Fruit fly (Drosophila melanogaster): Measurements from ENCODE around the gene Marf.
"Not testable (repeated sequence)": the region's sequence is repeated elsewhere in the genome, so short reads cannot be mapped to it uniquely, and the experiment has no call there.

Gene Marf

DNA sequence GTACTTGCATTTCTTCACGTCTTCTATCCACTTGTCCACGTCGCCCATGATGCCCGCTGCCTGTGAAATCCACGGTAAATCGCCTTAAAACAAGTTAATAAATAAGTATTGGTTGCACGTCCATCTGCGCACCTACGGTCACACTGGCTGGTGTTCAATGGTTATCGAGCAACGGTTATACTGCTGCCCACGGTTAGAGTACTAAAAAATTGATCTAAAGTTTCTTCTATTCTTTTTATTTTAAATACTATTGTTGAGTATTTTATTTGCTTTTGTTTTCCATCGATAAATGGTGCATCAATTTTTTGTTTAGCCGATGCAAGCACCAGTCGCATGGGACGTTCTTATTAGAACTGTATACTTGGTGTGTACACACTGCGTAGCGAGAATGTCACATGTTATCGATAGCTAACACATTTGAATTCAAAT is 7.0 kb downstream of the Marf start, which contains the start of gene PpV:
TSS of gene PpV (minus strand) at position 147 of the 429 bp plus-strand sequence.
- peak; percentile 54 for TF ChIP-seq CG14711 (tag; optimal IDR thresholded peaks at IDR 0.05)
- TF ChIP-seq bab1 (GFP tag; optimal IDR thresholded peaks at IDR 0.05), result peak; percentile 34
- TF ChIP-seq pad (GFP tag; optimal IDR thresholded peaks at IDR 0.05), result no peak
- peak; percentile 26 for TF ChIP-seq CG7101 (tag; optimal IDR thresholded peaks at IDR 0.05)
- TF ChIP-seq Mnt (GFP tag; optimal IDR thresholded peaks at IDR 0.05), result peak; percentile 26
- no peak for TF ChIP-seq Clk (GFP tag; optimal IDR thresholded peaks at IDR 0.05)
- TF ChIP-seq CG12768 (GFP tag; optimal IDR thresholded peaks at IDR 0.05), result no peak
- TF ChIP-seq Crg-1 (GFP tag; optimal IDR thresholded peaks at IDR 0.05), result no peak
- peak; percentile 31 for TF ChIP-seq CG1620 (GFP tag; optimal IDR thresholded peaks at IDR 0.05)
- TF ChIP-seq CG11617 (GFP tag; optimal IDR thresholded peaks at IDR 0.05), result no peak

DNA sequence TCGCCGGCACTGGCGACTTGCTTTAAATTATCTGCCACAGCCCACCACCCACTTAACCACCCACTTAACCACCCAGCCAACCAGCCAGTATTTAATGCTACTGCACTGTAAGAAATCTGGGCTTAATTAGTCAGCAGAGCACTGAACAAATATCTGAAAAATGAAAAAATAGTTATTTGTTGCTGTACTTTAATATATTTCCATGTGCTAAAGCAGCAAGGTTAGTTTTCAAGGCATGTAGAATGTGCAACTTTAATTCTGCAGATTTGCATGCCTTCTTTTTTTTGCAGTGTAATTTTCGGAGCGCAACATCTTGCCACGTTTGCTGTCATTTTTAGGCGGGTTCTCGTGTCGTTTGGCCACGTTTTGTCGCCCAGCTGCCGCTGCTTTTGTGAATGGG is 9.9 kb downstream of the Marf start:
- TF ChIP-seq Mnt (GFP tag; optimal IDR thresholded peaks at IDR 0.05) (no peak), pad (GFP tag; optimal IDR thresholded peaks at IDR 0.05) (no peak), toe (GFP tag; optimal IDR thresholded peaks at IDR 0.05) (no peak), cnc (optimal IDR thresholded peaks at IDR 0.05) (no peak), CG5204 (GFP tag; optimal IDR thresholded peaks at IDR 0.05) (no peak), cic (GFP tag; optimal IDR thresholded peaks at IDR 0.05) (no peak), CG14711 (tag; optimal IDR thresholded peaks at IDR 0.05) (no peak), bab1 (GFP tag; optimal IDR thresholded peaks at IDR 0.05) (no peak), tj (GFP tag; optimal IDR thresholded peaks at IDR 0.05) (no peak), CG33017 (tag; optimal IDR thresholded peaks at IDR 0.05) (no peak), kay (GFP tag; ENCODE audit: borderline replicate concordance) (no peak), CG1620 (GFP tag; optimal IDR thresholded peaks at IDR 0.05) (no peak), Crg-1 (GFP tag; optimal IDR thresholded peaks at IDR 0.05) (no peak), Clk (GFP tag; optimal IDR thresholded peaks at IDR 0.05) (no peak)

DNA sequence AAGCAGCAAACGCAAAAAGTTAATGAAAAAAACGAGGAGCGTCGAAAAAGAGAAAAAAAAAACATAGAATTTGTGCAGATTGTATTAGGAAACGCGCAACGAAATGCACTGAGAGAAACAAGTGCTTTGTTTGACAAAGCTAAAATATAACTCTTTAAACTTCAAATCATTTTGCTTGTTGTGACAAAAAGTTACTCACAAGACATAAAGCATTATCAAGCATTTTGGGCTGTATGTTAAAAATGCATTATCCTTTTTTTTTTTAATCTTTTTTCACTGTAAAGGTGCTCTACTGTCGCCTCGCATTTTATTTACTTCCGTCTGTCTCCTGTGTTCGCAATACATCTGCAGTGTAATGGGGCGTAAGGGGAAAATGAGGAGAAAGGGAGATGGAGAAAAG is 11.0 kb downstream of the Marf start:
- TF ChIP-seq Mnt (GFP tag; optimal IDR thresholded peaks at IDR 0.05), result no peak
- TF ChIP-seq CG33017 (tag; optimal IDR thresholded peaks at IDR 0.05), result no peak
- TF ChIP-seq CG1620 (GFP tag; optimal IDR thresholded peaks at IDR 0.05), result no peak
- TF ChIP-seq Clk (GFP tag; optimal IDR thresholded peaks at IDR 0.05), result no peak
- TF ChIP-seq cnc (optimal IDR thresholded peaks at IDR 0.05), result no peak
- no peak for TF ChIP-seq CG11617 (GFP tag; optimal IDR thresholded peaks at IDR 0.05)
- no peak for TF ChIP-seq Hr96 (GFP tag; optimal IDR thresholded peaks at IDR 0.05)

DNA sequence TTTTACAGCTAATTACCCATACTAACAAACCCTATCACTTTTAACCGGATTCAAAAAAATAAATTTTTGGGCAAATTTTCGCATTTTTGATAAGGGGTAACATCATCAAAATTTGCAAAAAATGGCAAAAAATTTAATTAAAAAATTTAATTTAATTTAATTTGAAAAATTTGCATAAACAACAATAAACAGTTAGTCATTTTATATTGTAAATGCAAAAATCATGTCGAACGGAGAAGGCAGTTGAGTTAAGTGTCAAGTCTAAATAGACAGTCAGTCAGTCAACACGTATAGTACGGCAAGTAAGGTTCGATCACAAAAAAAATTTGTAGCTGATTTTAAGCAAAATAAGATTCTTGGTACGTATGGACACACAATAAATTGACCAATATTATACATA is 18.2 kb downstream of the Marf start, which contains the start of gene CG33664:
TSS of gene CG33664 (plus strand) at position 301 of the 400 bp plus-strand sequence.
- TF ChIP-seq cnc (optimal IDR thresholded peaks at IDR 0.05); ovo (GFP tag; optimal IDR thresholded peaks at IDR 0.05); tj (GFP tag; optimal IDR thresholded peaks at IDR 0.05): not testable (repeated sequence)

DNA sequence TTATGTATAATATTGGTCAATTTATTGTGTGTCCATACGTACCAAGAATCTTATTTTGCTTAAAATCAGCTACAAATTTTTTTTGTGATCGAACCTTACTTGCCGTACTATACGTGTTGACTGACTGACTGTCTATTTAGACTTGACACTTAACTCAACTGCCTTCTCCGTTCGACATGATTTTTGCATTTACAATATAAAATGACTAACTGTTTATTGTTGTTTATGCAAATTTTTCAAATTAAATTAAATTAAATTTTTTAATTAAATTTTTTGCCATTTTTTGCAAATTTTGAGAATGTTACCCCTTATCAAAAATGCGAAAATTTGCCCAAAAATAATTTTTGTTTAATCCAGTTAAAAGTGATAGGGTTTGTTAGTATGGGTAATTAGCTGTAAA is 34.3 kb downstream of the Marf start, which contains the start of gene CG33669:
TSS of gene CG33669 (minus strand) at position 101 of the 400 bp plus-strand sequence.
- not testable (repeated sequence) for TF ChIP-seq Clk, CG12768, tj (GFP tag; optimal IDR thresholded peaks at IDR 0.05)

DNA sequence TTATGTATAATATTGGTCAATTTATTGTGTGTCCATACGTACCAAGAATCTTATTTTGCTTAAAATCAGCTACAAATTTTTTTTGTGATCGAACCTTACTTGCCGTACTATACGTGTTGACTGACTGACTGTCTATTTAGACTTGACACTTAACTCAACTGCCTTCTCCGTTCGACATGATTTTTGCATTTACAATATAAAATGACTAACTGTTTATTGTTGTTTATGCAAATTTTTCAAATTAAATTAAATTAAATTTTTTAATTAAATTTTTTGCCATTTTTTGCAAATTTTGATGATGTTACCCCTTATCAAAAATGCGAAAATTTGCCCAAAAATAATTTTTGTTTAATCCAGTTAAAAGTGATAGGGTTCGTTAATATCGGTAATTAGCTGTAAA is 53.6 kb downstream of the Marf start, which contains the start of gene CG33668:
TSS of gene CG33668 (minus strand) at position 101 of the 400 bp plus-strand sequence.
- not testable (repeated sequence) for TF ChIP-seq tj, Mnt, CG12768 (GFP tag; optimal IDR thresholded peaks at IDR 0.05)
